Worm (Caenorhabditis elegans): ENCODE results near the gene ZK813.1.

The ZK813.1 gene

DNA sequence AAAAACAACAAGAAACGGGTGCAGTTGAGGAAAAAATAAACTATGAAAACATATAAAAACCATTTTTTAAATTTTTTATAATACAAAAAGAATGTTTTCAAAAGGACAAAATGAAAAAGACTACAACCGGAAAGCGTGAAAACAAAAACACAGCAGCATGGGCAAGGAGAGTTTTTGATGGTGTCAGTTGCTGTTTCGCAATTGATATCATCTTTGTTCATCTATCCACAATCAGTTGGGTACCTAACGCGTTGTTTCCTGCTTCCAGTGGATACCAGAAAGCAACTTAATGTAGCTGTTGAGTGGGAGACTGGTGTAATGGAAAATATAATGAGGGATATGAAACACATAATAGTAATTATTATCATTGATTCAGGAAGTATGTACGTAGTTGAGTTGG, 6.3 kb upstream of the ZK813.1 start:
- TF ChIP-seq hlh-1 (tag; optimal IDR thresholded peaks at IDR 0.05) (peak; percentile 63), lsy-2 (tag; optimal IDR thresholded peaks at IDR 0.05) (no peak), mab-5 (tag; optimal IDR thresholded peaks at IDR 0.05) (no peak), elt-3 (tag; optimal IDR thresholded peaks at IDR 0.05) (no peak), M03D4.4 (tag; optimal IDR thresholded peaks at IDR 0.05) (no peak), ztf-11 (tag; optimal IDR thresholded peaks at IDR 0.05) (no peak), nhr-2 (tag; optimal IDR thresholded peaks at IDR 0.05) (no peak)

DNA sequence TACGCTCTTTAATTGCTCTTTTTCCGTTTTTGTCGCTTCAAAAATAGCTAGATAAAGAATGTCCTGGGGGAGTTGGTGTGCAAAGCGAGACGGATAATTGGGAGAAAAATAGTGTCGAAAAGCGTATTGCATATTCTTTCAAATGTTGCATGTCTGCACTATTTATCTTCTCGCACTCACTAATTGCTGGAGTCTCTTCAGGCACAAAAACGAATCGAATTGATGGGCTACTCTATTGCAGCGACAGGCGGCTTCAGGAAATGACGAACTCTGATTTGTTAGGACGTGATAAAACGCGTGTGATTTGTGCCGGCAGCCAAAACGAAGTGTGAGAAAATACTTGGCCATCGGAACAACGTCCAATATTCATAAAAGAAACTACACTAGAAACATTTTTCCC, 5.8 kb upstream of the ZK813.1 start:
- peak; percentile 39 for TF ChIP-seq unc-62 (GFP tag; optimal IDR thresholded peaks at IDR 0.05)
- no peak for TF ChIP-seq ceh-43 (GFP tag; optimal IDR thresholded peaks at IDR 0.05)

DNA sequence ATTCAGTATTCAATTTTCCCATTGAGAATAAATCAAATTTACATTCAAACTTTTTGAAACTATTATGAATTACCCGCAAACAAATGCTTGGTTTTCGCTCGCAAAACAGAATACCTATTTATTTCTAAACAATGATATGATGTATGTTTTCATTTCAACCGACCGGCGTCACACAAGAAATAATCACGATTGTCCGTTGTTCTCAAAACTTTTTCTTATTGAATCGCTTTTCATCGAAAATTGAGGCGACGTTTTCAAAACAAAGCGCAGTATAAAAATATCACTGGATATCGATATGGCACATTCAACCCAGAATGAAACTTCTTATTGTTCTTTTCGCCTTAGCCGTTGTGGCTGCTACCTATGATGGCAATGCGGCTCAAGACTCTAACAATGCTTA, 4.6 kb upstream of the ZK813.1 start, which contains the start of gene ZK813.3:
TSS of gene ZK813.3 (plus strand) at position 301 of the 400 bp plus-strand sequence.
- TF ChIP-seq snpc-4 (tag; optimal IDR thresholded peaks at IDR 0.05): no peak
- no peak for TF ChIP-seq sptf-1 (tag; optimal IDR thresholded peaks at IDR 0.05)
- no peak for TF ChIP-seq blmp-1 (tag; optimal IDR thresholded peaks at IDR 0.05)
- TF ChIP-seq lsy-2 (tag; optimal IDR thresholded peaks at IDR 0.05): no peak
- no peak for TF ChIP-seq nhr-2 (tag; optimal IDR thresholded peaks at IDR 0.05)
- no peak for TF ChIP-seq hlh-1 (tag; optimal IDR thresholded peaks at IDR 0.05)
- no peak for TF ChIP-seq ham-2 (GFP tag; optimal IDR thresholded peaks at IDR 0.05)
- TF ChIP-seq unc-62 (GFP tag; optimal IDR thresholded peaks at IDR 0.05): no peak
- no peak for TF ChIP-seq pha-4 (tag; optimal IDR thresholded peaks at IDR 0.05)
- TF ChIP-seq flh-1 (GFP tag; optimal IDR thresholded peaks at IDR 0.05): no peak

DNA sequence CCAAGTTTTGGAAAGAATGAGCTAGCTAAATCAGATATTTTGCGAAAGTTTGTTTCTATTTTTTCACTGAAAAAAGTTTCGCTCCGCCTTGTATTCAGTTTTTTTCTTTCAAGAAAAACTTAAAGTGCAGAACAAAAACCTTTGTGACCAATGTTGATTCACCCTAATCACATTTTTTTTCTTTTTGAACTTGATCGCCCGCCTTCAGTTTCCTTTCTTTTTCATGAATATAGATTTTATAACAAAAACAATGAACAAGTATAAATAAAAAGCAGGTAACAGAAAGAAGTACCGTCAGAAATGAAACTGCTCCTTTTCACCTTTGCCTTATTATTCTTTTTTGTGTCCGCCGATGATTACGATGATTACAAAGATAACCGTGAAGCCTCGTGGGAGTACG, 2.6 kb upstream of the ZK813.1 start, which contains the start of gene ZK813.2:
TSS of gene ZK813.2 (plus strand) at position 301 of the 400 bp plus-strand sequence.
- TF ChIP-seq lsy-2 (tag; optimal IDR thresholded peaks at IDR 0.05): no peak
- TF ChIP-seq ceh-83 (GFP tag; optimal IDR thresholded peaks at IDR 0.05): no peak
- no peak for TF ChIP-seq ham-2 (GFP tag; optimal IDR thresholded peaks at IDR 0.05)
- no peak for TF ChIP-seq elt-3 (tag; optimal IDR thresholded peaks at IDR 0.05)
- no peak for TF ChIP-seq tbx-8 (GFP tag; optimal IDR thresholded peaks at IDR 0.05)
- TF ChIP-seq ceh-39 (tag; optimal IDR thresholded peaks at IDR 0.05): no peak
- TF ChIP-seq sem-2 (GFP tag; optimal IDR thresholded peaks at IDR 0.05): no peak
- no peak for TF ChIP-seq M03D4.4 (tag; optimal IDR thresholded peaks at IDR 0.05)
- no peak for TF ChIP-seq hlh-1 (tag; optimal IDR thresholded peaks at IDR 0.05)
- TF ChIP-seq nhr-2 (tag; optimal IDR thresholded peaks at IDR 0.05): no peak
- TF ChIP-seq ces-1 (GFP tag; optimal IDR thresholded peaks at IDR 0.05): no peak
- no peak for TF ChIP-seq unc-62 (GFP tag; optimal IDR thresholded peaks at IDR 0.05)
- no peak for TF ChIP-seq unc-39 (tag; optimal IDR thresholded peaks at IDR 0.05)
- no peak for TF ChIP-seq zip-8 (tag; optimal IDR thresholded peaks at IDR 0.05)
- TF ChIP-seq nhr-237 (tag; optimal IDR thresholded peaks at IDR 0.05): no peak
- TF ChIP-seq sptf-1 (tag; optimal IDR thresholded peaks at IDR 0.05): no peak

DNA sequence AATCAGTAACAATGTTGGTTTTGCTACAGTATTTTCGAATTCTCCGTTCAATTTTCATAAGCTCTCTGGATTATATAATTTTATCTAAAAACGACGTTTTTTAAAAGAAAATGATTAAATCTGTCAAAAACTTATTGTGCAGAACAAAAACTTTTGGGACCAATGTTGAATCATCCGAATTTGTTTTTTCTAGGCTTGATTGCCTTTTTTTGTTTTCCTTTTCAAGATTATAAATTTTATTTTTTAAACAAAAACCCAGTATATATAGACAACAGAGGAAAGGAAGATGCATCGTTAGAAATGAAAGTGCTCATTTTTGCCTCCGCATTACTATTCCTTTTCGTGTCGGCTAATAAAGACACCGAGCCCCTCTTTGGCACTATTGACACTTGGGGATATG, 1.6 kb upstream of the ZK813.1 start, which contains the start of gene ZK813.7:
TSS of gene ZK813.7 (plus strand) at position 301 of the 400 bp plus-strand sequence.
- TF ChIP-seq bed-3 (GFP tag; optimal IDR thresholded peaks at IDR 0.05) (no peak), ztf-11 (tag; optimal IDR thresholded peaks at IDR 0.05) (no peak), nhr-12 (tag; optimal IDR thresholded peaks at IDR 0.05) (no peak), unc-39 (tag; optimal IDR thresholded peaks at IDR 0.05) (no peak), ham-2 (GFP tag; optimal IDR thresholded peaks at IDR 0.05) (no peak), sptf-1 (tag; optimal IDR thresholded peaks at IDR 0.05) (no peak), lin-13 (tag; optimal IDR thresholded peaks at IDR 0.05) (no peak), cnd-1 (tag; optimal IDR thresholded peaks at IDR 0.05) (no peak)

DNA sequence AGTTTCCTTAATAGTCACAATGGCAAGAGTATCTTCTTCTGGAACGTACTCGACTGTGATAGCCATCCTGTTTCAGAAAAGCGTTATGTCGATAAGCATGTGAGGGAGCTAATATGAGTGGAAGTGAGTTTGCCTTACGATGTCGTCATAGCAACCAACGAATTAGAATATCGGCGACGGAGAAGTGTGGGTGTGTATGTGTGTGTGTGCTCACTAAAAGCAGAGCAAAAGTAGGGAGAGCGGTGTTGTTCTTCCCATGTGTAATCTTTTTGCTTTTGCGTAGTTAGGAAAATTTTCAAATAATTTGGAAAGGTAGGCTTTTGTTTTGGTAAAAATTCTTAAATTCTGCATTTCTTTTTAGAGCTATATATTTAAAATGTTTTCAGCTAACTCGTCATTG, 5.0 kb downstream of the ZK813.1 start, which contains the start of gene ZK813.5:
TSS of gene ZK813.5 (minus strand) at position 101 of the 400 bp plus-strand sequence.
- no peak for TF ChIP-seq elt-1 (tag; optimal IDR thresholded peaks at IDR 0.05; ENCODE audit: borderline replicate concordance, insufficient read depth)
- no peak for TF ChIP-seq mab-5 (tag; optimal IDR thresholded peaks at IDR 0.05)
- TF ChIP-seq ztf-11 (tag; optimal IDR thresholded peaks at IDR 0.05): no peak

DNA sequence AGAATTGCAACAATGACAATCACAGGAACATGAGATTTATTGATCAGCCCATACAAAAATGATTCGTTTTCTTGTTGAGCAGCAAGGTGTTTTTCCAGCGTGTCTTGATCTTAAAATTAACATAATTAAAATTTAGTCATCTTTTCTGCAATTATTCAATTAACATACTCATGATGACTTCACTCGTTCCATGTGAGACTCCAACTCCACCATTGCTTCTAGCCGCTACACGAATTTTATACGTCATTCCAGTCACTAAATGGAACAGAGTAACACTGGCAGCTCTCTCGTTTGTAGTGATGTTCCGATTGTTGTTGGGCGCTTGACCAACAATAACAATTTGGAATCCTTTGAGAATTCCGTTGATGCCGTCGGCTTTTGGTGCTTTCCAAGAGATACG, 7.8 kb downstream of the ZK813.1 start:
- TF ChIP-seq pha-4 (tag; optimal IDR thresholded peaks at IDR 0.05): no peak
- TF ChIP-seq mab-5 (tag; optimal IDR thresholded peaks at IDR 0.05): no peak
- no peak for TF ChIP-seq unc-62 (GFP tag; optimal IDR thresholded peaks at IDR 0.05)
- no peak for TF ChIP-seq nhr-237 (tag; optimal IDR thresholded peaks at IDR 0.05)
- no peak for TF ChIP-seq blmp-1 (tag; optimal IDR thresholded peaks at IDR 0.05)
- no peak for TF ChIP-seq snpc-4 (tag; optimal IDR thresholded peaks at IDR 0.05)
- TF ChIP-seq bed-3 (GFP tag; optimal IDR thresholded peaks at IDR 0.05): no peak
- no peak for TF ChIP-seq elt-3 (tag; optimal IDR thresholded peaks at IDR 0.05)
- TF ChIP-seq lin-32 (GFP tag; optimal IDR thresholded peaks at IDR 0.05): no peak
- no peak for TF ChIP-seq elt-1 (tag; optimal IDR thresholded peaks at IDR 0.05; ENCODE audit: borderline replicate concordance, insufficient read depth)
